Worm (Caenorhabditis elegans) whole organism, L1 larva: Measurements from ENCODE around the gene F26F12.4.

Experiments
- C04F5.9 ChIP-seq: sonication (generic microtip); optimal IDR thresholded peaks from 2 replicates; lab custom pipeline; 2016; ENCODE audit warnings: missing genetic modification characterization, missing compliant biosample characterization
- C16A3.4 ChIP-seq: fragments of 150-350 bp; optimal IDR thresholded peaks from 2 replicates; lab custom pipeline; 2014; ENCODE audit warnings: missing biosample characterization, missing genetic modification characterization
- C34B4.2 ChIP-seq: sonication (generic microtip); optimal IDR thresholded peaks from 2 replicates; lab custom pipeline; 2017; ENCODE audit warnings: mild to moderate bottlenecking, missing genetic modification characterization, missing compliant biosample characterization
- F16B12.6 ChIP-seq: fragments of 150-350 bp; optimal IDR thresholded peaks from 2 replicates; lab custom pipeline; 2014; ENCODE audit warnings: missing biosample characterization, missing genetic modification characterization
- aha-1 ChIP-seq: fragments of 150-350 bp; optimal IDR thresholded peaks from 2 replicates; lab custom pipeline; 2014; ENCODE audit warnings: missing biosample characterization, missing genetic modification characterization
- alr-1 ChIP-seq: fragments of 200-800 bp; sonication (Bioruptor generic); optimal IDR thresholded peaks from 2 replicates; lab custom pipeline; 2018; ENCODE audit warnings: borderline replicate concordance, mild to moderate bottlenecking, missing genetic modification characterization, missing compliant biosample characterization
- ama-1 ChIP-seq: fragments of 150-350 bp; optimal IDR thresholded peaks from 2 replicates; lab custom pipeline; 2014
- blmp-1 ChIP-seq: fragments of 150-350 bp; optimal IDR thresholded peaks from 2 replicates; lab custom pipeline; 2014; ENCODE audit warnings: missing biosample characterization, missing genetic modification characterization
- ceh-63 ChIP-seq: fragments of 200-800 bp; sonication (Bioruptor generic); optimal IDR thresholded peaks from 2 replicates; lab custom pipeline; 2018; ENCODE audit warnings: mild to moderate bottlenecking, missing genetic modification characterization, missing compliant biosample characterization
- ceh-8 ChIP-seq: fragments of 200-800 bp; sonication (Bioruptor generic); optimal IDR thresholded peaks from 2 replicates; lab custom pipeline; 2018; ENCODE audit warnings: mild to moderate bottlenecking, missing genetic modification characterization, moderate library complexity, missing compliant biosample characterization
- ceh-90 ChIP-seq: sonication (generic microtip); optimal IDR thresholded peaks from 2 replicates; lab custom pipeline; 2016; ENCODE audit warnings: missing genetic modification characterization, missing compliant biosample characterization
- ces-1 ChIP-seq: fragments of 150-350 bp; optimal IDR thresholded peaks from 2 replicates; lab custom pipeline; 2014; ENCODE audit warnings: missing biosample characterization, missing genetic modification reagents, missing genetic modification characterization
- efl-1 ChIP-seq, 4 experiments: fragments of 150-350 bp; optimal IDR thresholded peaks in 3 of 4; peaks in 1 of 4; 1 replicate in 1 of 4; 2 replicates in 3 of 4; lab custom pipeline; 2014; ENCODE audit warnings: missing biosample characterization in 2 of 4, missing genetic modification characterization in 2 of 4, missing genetic modification reagents in 2 of 4
- elt-2 ChIP-seq: sonication (generic microtip); optimal IDR thresholded peaks from 2 replicates; lab custom pipeline; 2016; ENCODE audit warnings: missing genetic modification characterization, mild to moderate bottlenecking, inconsistent platforms, missing compliant biosample characterization, missing genetic modification reagents
- elt-3 ChIP-seq, 6 experiments: fragments of 150-350 bp in 1 of 6; sonication (generic microtip); optimal IDR thresholded peaks; 2 replicates each; lab custom pipeline; 2017 to 2018; ENCODE audit warnings: missing biosample characterization in 6 of 6, missing genetic modification characterization in 6 of 6, inconsistent platforms in 1 of 6
- fkh-4 ChIP-seq: sonication (generic microtip); optimal IDR thresholded peaks from 2 replicates; lab custom pipeline; 2016; ENCODE audit warnings: missing compliant biosample characterization, missing genetic modification characterization, borderline replicate concordance
- fkh-8 ChIP-seq: sonication (generic microtip); optimal IDR thresholded peaks from 2 replicates; lab custom pipeline; 2016; ENCODE audit warnings: mild to moderate bottlenecking, missing genetic modification characterization, missing compliant biosample characterization
- fos-1 ChIP-seq: fragments of 150-350 bp; optimal IDR thresholded peaks from 2 replicates; lab custom pipeline; 2014; ENCODE audit warnings: missing biosample characterization, missing genetic modification characterization
- grh-1 ChIP-seq: fragments of 200-800 bp; sonication (Bioruptor generic); IDR thresholded peaks from 2 replicates; pipeline ENCODE4 v1.3.6; 2022; ENCODE audit warnings: missing genetic modification reagents, missing genetic modification characterization, missing compliant biosample characterization
- hlh-4 ChIP-seq: sonication (generic microtip); optimal IDR thresholded peaks from 2 replicates; lab custom pipeline; 2016; ENCODE audit warnings: mild to moderate bottlenecking, missing genetic modification characterization, missing compliant biosample characterization
- irx-1 ChIP-seq: sonication (generic microtip); optimal IDR thresholded peaks from 2 replicates; lab custom pipeline; 2016; ENCODE audit warnings: missing genetic modification characterization, missing compliant biosample characterization
- isw-1 ChIP-seq: fragments of 200-800 bp; sonication (Bioruptor generic); IDR thresholded peaks from 2 replicates; pipeline ENCODE4 v1.3.6; 2022; ENCODE audit warnings: missing genetic modification characterization, missing compliant biosample characterization
- jun-1 ChIP-seq: fragments of 150-350 bp; optimal IDR thresholded peaks from 2 replicates; lab custom pipeline; 2014; ENCODE audit warnings: missing biosample characterization, missing genetic modification reagents, missing genetic modification characterization
- lin-13 ChIP-seq: fragments of 150-350 bp; optimal IDR thresholded peaks from 2 replicates; lab custom pipeline; 2014; ENCODE audit warnings: missing biosample characterization, missing genetic modification reagents, missing genetic modification characterization
- lin-35 ChIP-seq, 2 experiments: fragments of 150-350 bp; optimal IDR thresholded peaks; 2 replicates each; lab custom pipeline; 2014; ENCODE audit warnings: missing biosample characterization in 2 of 2, missing genetic modification characterization in 2 of 2, missing genetic modification reagents in 2 of 2
- lin-39 ChIP-seq: fragments of 150-350 bp; optimal IDR thresholded peaks from 2 replicates; lab custom pipeline; 2014; ENCODE audit warnings: missing biosample characterization, missing genetic modification reagents, missing genetic modification characterization
- lir-3 ChIP-seq: sonication (generic microtip); optimal IDR thresholded peaks from 2 replicates; lab custom pipeline; 2016; ENCODE audit warnings: mild to moderate bottlenecking, missing genetic modification characterization, moderate library complexity, missing compliant biosample characterization; ENCODE audit not compliant: poor library complexity
- lsy-2 ChIP-seq, 2 experiments: fragments of 150-350 bp; optimal IDR thresholded peaks; 2 replicates each; lab custom pipeline; 2014; ENCODE audit warnings: missing biosample characterization in 2 of 2, missing genetic modification characterization in 2 of 2
- mef-2 ChIP-seq: fragments of 150-350 bp; optimal IDR thresholded peaks from 2 replicates; lab custom pipeline; 2014; ENCODE audit warnings: missing biosample characterization, missing genetic modification characterization
- nhr-19 ChIP-seq: fragments of 200-800 bp; sonication (Bioruptor generic); conservative IDR thresholded peaks from 2 replicates; pipeline ENCODE4 v1.3.6; 2022; ENCODE audit warnings: missing genetic modification characterization, missing compliant biosample characterization
- nhr-20 ChIP-seq: sonication (generic microtip); optimal IDR thresholded peaks from 2 replicates; lab custom pipeline; 2016; ENCODE audit warnings: mild to moderate bottlenecking, missing genetic modification characterization, missing compliant biosample characterization
- nhr-47 ChIP-seq: sonication (generic microtip); optimal IDR thresholded peaks from 2 replicates; lab custom pipeline; 2016; ENCODE audit warnings: mild to moderate bottlenecking, missing genetic modification characterization, moderate library complexity, missing compliant biosample characterization
- pqm-1 ChIP-seq: sonication (generic microtip); optimal IDR thresholded peaks from 3 replicates; lab custom pipeline; 2017; ENCODE audit warnings: missing biosample characterization, missing genetic modification characterization
- skn-1 ChIP-seq: fragments of 150-350 bp; optimal IDR thresholded peaks from 2 replicates; lab custom pipeline; 2014; ENCODE audit warnings: missing biosample characterization, missing genetic modification characterization
- snpc-4 ChIP-seq: fragments of 150-350 bp; optimal IDR thresholded peaks from 2 replicates; lab custom pipeline; 2014; ENCODE audit warnings: missing biosample characterization, missing genetic modification characterization
- snu-23 ChIP-seq: sonication (generic microtip); optimal IDR thresholded peaks from 2 replicates; lab custom pipeline; 2016; ENCODE audit warnings: missing genetic modification characterization, missing compliant biosample characterization
- sox-4 ChIP-seq: sonication (generic microtip); optimal IDR thresholded peaks from 2 replicates; lab custom pipeline; 2016; ENCODE audit warnings: missing genetic modification characterization, missing compliant biosample characterization
- swsn-7 ChIP-seq: sonication (generic microtip); optimal IDR thresholded peaks from 2 replicates; lab custom pipeline; 2016; ENCODE audit warnings: missing genetic modification characterization, missing compliant biosample characterization
- tbx-2 ChIP-seq: sonication (generic microtip); optimal IDR thresholded peaks from 2 replicates; lab custom pipeline; 2016; ENCODE audit warnings: missing genetic modification characterization, missing compliant biosample characterization
- unc-30 ChIP-seq: sonication (generic microtip); optimal IDR thresholded peaks from 2 replicates; lab custom pipeline; 2017; ENCODE audit warnings: missing biosample characterization, missing genetic modification characterization
- unc-62 ChIP-seq: fragments of 150-350 bp; optimal IDR thresholded peaks from 2 replicates; lab custom pipeline; 2014; ENCODE audit warnings: missing biosample characterization, missing genetic modification reagents, missing genetic modification characterization
- unc-86 ChIP-seq: sonication (generic microtip); optimal IDR thresholded peaks from 2 replicates; lab custom pipeline; 2016; ENCODE audit warnings: missing genetic modification characterization, missing compliant biosample characterization
- unc-98 ChIP-seq: fragments of 200-800 bp; sonication (Bioruptor generic); IDR thresholded peaks from 2 replicates; pipeline ENCODE4 v1.3.6; 2022; ENCODE audit warnings: missing genetic modification characterization, missing compliant biosample characterization
- vab-15 ChIP-seq: sonication (generic microtip); optimal IDR thresholded peaks from 2 replicates; lab custom pipeline; 2017; ENCODE audit warnings: missing genotype, mild to moderate bottlenecking, missing genetic modification characterization, missing compliant biosample characterization
- zip-4 ChIP-seq: fragments of 200-800 bp; sonication (Bioruptor generic); optimal IDR thresholded peaks from 2 replicates; lab custom pipeline; 2018; ENCODE audit warnings: mild to moderate bottlenecking, missing genetic modification characterization, moderate library complexity, missing compliant biosample characterization

F26F12.4 gene

DNA sequence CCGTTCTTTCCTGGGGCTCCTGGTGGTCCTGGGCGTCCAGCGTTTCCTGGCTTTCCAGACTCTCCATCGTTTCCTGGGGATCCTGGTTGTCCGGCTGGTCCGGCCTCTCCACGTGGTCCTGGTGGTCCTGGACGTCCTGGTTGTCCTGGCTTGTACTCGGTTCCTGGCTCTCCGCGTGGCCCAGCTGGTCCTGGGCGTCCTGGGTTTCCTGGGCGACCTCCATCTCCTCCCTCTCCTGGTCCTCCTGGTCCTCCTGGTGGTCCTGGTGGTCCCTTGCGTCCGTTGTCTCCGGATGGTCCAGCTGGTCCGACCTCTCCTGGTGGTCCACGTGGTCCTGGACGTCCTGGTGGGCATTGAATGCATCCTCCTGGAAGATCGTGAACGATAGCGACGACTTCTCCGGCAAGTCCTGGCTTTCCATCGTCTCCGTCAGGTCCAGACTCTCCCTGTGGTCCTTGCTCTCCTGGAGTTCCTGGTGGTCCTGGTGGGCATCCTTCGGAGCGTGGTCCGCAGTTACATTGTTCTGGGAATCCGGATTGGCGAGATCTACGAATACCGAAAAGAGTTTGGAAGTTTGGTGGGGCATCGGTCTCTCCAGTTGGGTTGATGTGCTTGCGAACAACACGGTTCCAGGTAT is 33.0 kb downstream of the F26F12.4 start:
- TF ChIP-seq elt-3 (tag; optimal IDR thresholded peaks at IDR 0.05; lab: Kevin White, UChicago) (no peak), ces-1 (no peak), alr-1 (tag; lab: Kevin White, UChicago) (no peak), ama-1 (lab: Kevin White, UChicago) (no peak), C34B4.2 (tag; lab: Kevin White, UChicago) (no peak), grh-1 (no peak), fos-1 (tag; lab: Kevin White, UChicago) (no peak), jun-1 (tag; lab: Kevin White, UChicago) (no peak), hlh-4 (tag; lab: Kevin White, UChicago) (no peak), unc-98 (no peak), zip-4 (GFP tag; lab: Kevin White, UChicago) (no peak)

- TF ChIP-seq efl-1 (optimal IDR thresholded peaks at IDR 0.05; lab: Kevin White, UChicago) (no peak), efl-1 (GFP tag; optimal IDR thresholded peaks at IDR 0.05 in 1 of 2; lab: Kevin White, UChicago) (peak in 1 of 2 experiments; percentile 10), F16B12.6 (tag; lab: Kevin White, UChicago) (no peak)
- TF ChIP-seq, all 84 proteins: peak for 1
Observed at ce11 chrV:5835397-5835796, 33.7 kb downstream of the F26F12.4 start.

- TF ChIP-seq mef-2: no peak
- TF ChIP-seq lin-39: no peak
- TF ChIP-seq C04F5.9 (tag; lab: Kevin White, UChicago): no peak
- no peak for TF ChIP-seq irx-1 (tag; lab: Kevin White, UChicago)
- TF ChIP-seq snpc-4 (tag; lab: Kevin White, UChicago): no peak
- TF ChIP-seq nhr-19: no peak
- TF ChIP-seq lsy-2 (tag; optimal IDR thresholded peaks at IDR 0.05; lab: Kevin White, UChicago): no peak
- TF ChIP-seq sox-4 (tag; lab: Kevin White, UChicago): no peak
- TF ChIP-seq unc-30 (tag; lab: Kevin White, UChicago): no peak
- no peak for TF ChIP-seq isw-1 (GFP tag; lab: Robert Waterston, UW)
- TF ChIP-seq tbx-2 (tag; lab: Kevin White, UChicago): no peak
- no peak for TF ChIP-seq blmp-1
- no peak for TF ChIP-seq unc-62
- TF ChIP-seq aha-1 (tag; lab: Kevin White, UChicago): no peak
- TF ChIP-seq C34B4.2 (tag; lab: Kevin White, UChicago): no peak
Observed at ce11 chrV:5833531-5833930, 35.6 kb downstream of the F26F12.4 start, which contains the start of gene srh-76. Gene srh-76 (plus strand): TSS chrV:5833831.

ce11 chrV:5832799-5833198 is 36.3 kb downstream of the F26F12.4 start:
- TF ChIP-seq fos-1 (tag; lab: Kevin White, UChicago) (no peak), fkh-8 (tag; lab: Kevin White, UChicago) (no peak), vab-15 (tag; lab: Kevin White, UChicago) (no peak), unc-30 (tag; lab: Kevin White, UChicago) (no peak), lin-35 (GFP tag; optimal IDR thresholded peaks at IDR 0.05; lab: Kevin White, UChicago) (peak in 1 of 2 experiments; percentile 44), lin-13 (GFP tag; lab: Kevin White, UChicago) (no peak), lir-3 (tag; lab: Kevin White, UChicago) (no peak), nhr-19 (peak; percentile 57), ceh-90 (no peak), C16A3.4 (peak; percentile 10), blmp-1 (peak; percentile 87), pqm-1 (tag; lab: Kevin White, UChicago) (no peak), ceh-63 (GFP tag; lab: Kevin White, UChicago) (no peak), aha-1 (tag; lab: Kevin White, UChicago) (no peak), ceh-8 (GFP tag; lab: Kevin White, UChicago) (no peak), mef-2 (no peak), alr-1 (tag; lab: Kevin White, UChicago) (no peak), grh-1 (no peak), nhr-47 (tag; lab: Kevin White, UChicago) (peak; percentile 9), unc-98 (no peak), snu-23 (GFP tag; lab: Kevin White, UChicago) (peak; percentile 66), nhr-20 (tag; lab: Kevin White, UChicago) (peak; percentile 89), unc-86 (tag; lab: Kevin White, UChicago) (no peak), ces-1 (no peak), elt-2 (no peak), swsn-7 (tag; lab: Kevin White, UChicago) (no peak), lin-39 (no peak), C04F5.9 (tag; lab: Kevin White, UChicago) (no peak), fkh-4 (tag; lab: Kevin White, UChicago) (no peak), skn-1 (tag; lab: Kevin White, UChicago) (no peak), F16B12.6 (tag; lab: Kevin White, UChicago) (no peak)
